Worm (Caenorhabditis elegans) whole organism, L3 larva: ENCODE data around the gene bath-4.

Experiments used
- egl-27 ChIP-seq: sonication (generic microtip); optimal IDR thresholded peaks from 4 replicates; lab custom pipeline; 2017; ENCODE audit warnings: missing biosample characterization, missing genetic modification reagents, missing genetic modification characterization
- jun-1 ChIP-seq: fragments of 150-350 bp; optimal IDR thresholded peaks from 2 replicates; lab custom pipeline; 2014; ENCODE audit warnings: missing biosample characterization, missing genetic modification reagents, missing genetic modification characterization
- lin-15B ChIP-seq: fragments of 150-350 bp; optimal IDR thresholded peaks from 2 replicates; lab custom pipeline; 2014; ENCODE audit warnings: missing biosample characterization, missing genetic modification characterization
- lin-39 ChIP-seq: fragments of 150-350 bp; optimal IDR thresholded peaks from 2 replicates; lab custom pipeline; 2018; ENCODE audit warnings: missing biosample characterization, missing genetic modification reagents, missing genetic modification characterization
- nfya-1 ChIP-seq: sonication (generic microtip); optimal IDR thresholded peaks from 2 replicates; lab custom pipeline; 2017; ENCODE audit warnings: missing genetic modification characterization, mild to moderate bottlenecking, missing compliant biosample characterization, antibody characterized with exemption, moderate library complexity; ENCODE audit not compliant: insufficient read depth
- nhr-11 ChIP-seq: fragments of 150-350 bp; optimal IDR thresholded peaks from 2 replicates; lab custom pipeline; 2014; ENCODE audit warnings: missing biosample characterization, missing genetic modification characterization
- nhr-12 ChIP-seq: fragments of 150-350 bp; optimal IDR thresholded peaks from 2 replicates; lab custom pipeline; 2014; ENCODE audit warnings: missing biosample characterization, missing genetic modification characterization
- nhr-76 ChIP-seq: fragments of 150-350 bp; sonication (generic microtip); optimal IDR thresholded peaks from 5 replicates; lab custom pipeline; 2014; ENCODE audit warnings: missing biosample characterization, missing genetic modification characterization
- nhr-77 ChIP-seq: fragments of 150-350 bp; optimal IDR thresholded peaks from 2 replicates; lab custom pipeline; 2014; ENCODE audit warnings: missing biosample characterization, missing genetic modification characterization
- pqm-1 ChIP-seq: fragments of 150-350 bp; optimal IDR thresholded peaks from 2 replicates; lab custom pipeline; 2017; ENCODE audit warnings: missing biosample characterization, missing genetic modification characterization, inconsistent platforms

DNA sequence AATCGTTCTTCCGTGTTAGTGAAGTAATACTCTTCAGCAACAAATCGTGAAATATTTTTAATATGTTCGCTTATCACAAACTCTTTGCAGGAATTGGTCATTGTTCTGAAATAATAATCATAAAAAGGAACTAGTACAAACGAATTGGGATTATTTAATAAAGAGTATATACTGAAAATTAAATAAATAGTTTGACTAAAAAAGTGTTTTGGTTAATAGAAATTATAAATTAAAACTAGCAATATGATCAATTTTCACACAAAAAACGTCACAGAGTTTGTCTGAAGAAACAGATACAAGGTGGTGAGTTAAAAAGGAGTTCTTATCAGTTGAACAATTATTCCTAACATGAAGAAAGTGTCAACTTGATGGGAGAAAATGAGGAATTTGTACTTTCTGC is 35.1 kb downstream of the bath-4 start, which contains the start of gene math-5:
- TF ChIP-seq nhr-77 (tag; lab: Kevin White, UChicago) (no peak), pqm-1 (tag; lab: Kevin White, UChicago) (no peak), nhr-11 (tag; lab: Kevin White, UChicago) (no peak), nfya-1 (tag; lab: Kevin White, UChicago) (no peak), jun-1 (no peak), lin-15B (no peak), nhr-12 (tag; lab: Kevin White, UChicago) (no peak), nhr-76 (no peak), lin-39 (tag; lab: Kevin White, UChicago) (no peak), egl-27 (no peak)
